Fruit fly (Drosophila melanogaster) whole organism, embryonic: ENCODE results near the gene nol.

Experiments
- Bdp1 ChIP-seq: fragments of 200-800 bp; sonication (Bioruptor generic); optimal IDR thresholded peaks from 3 replicates; lab custom pipeline; 2016; ENCODE audit warnings: missing biosample characterization, missing genetic modification characterization
- CG10147 ChIP-seq: fragments of 200-800 bp; sonication (Bioruptor generic); optimal IDR thresholded peaks from 2 replicates; lab custom pipeline; 2019; ENCODE audit warnings: missing biosample characterization, mild to moderate bottlenecking, missing genetic modification characterization, moderate library complexity
- CG10321 ChIP-seq: fragments of 200-800 bp; sonication (Bioruptor generic); IDR thresholded peaks from 2 replicates; pipeline ENCODE4 v1.3.6; 2022; ENCODE audit warnings: missing biosample characterization, missing genetic modification characterization
- CG10959 ChIP-seq: fragments of 200-800 bp; sonication (Bioruptor generic); IDR thresholded peaks from 2 replicates; pipeline ENCODE4 v1.3.6; 2022; ENCODE audit warnings: missing biosample characterization, missing genetic modification characterization
- CG11085 ChIP-seq: fragments of 200-800 bp; sonication (Bioruptor generic); IDR thresholded peaks from 2 replicates; pipeline ENCODE4 v1.3.6; 2022; ENCODE audit warnings: missing biosample characterization, missing genetic modification characterization
- CG11093 ChIP-seq: fragments of 200-800 bp; sonication (Bioruptor generic); IDR thresholded peaks from 3 replicates; pipeline ENCODE4 v1.3.6; 2022; ENCODE audit warnings: missing biosample characterization, missing genetic modification characterization
- CG15479 ChIP-seq: fragments of 200-800 bp; sonication (Bioruptor generic); optimal IDR thresholded peaks from 3 replicates; lab custom pipeline; 2019; ENCODE audit warnings: missing biosample characterization, mild to moderate bottlenecking, missing genetic modification characterization, moderate library complexity
- CG1603 ChIP-seq: fragments of 200-800 bp; sonication (Bioruptor generic); optimal IDR thresholded peaks from 2 replicates; lab custom pipeline; 2019; ENCODE audit warnings: missing biosample characterization, mild to moderate bottlenecking, missing genetic modification characterization, moderate library complexity
- CG17359 ChIP-seq: fragments of 200-800 bp; sonication (Bioruptor generic); optimal IDR thresholded peaks from 3 replicates; lab custom pipeline; 2018; ENCODE audit warnings: missing biosample characterization, mild to moderate bottlenecking, missing genetic modification characterization, moderate library complexity
- CG18764 ChIP-seq: fragments of 200-800 bp; sonication (Bioruptor generic); optimal IDR thresholded peaks from 3 replicates; lab custom pipeline; 2016; ENCODE audit warnings: missing biosample characterization, missing genetic modification characterization
- CG2712 ChIP-seq: fragments of 200-800 bp; optimal IDR thresholded peaks from 3 replicates; lab custom pipeline; 2019; ENCODE audit warnings: missing biosample characterization, mild to moderate bottlenecking, missing genetic modification characterization, moderate library complexity
- CG2875 ChIP-seq: fragments of 200-800 bp; sonication (Bioruptor generic); optimal IDR thresholded peaks from 2 replicates; lab custom pipeline; 2017; ENCODE audit warnings: missing biosample characterization, mild to moderate bottlenecking, missing genetic modification characterization, missing genetic modification reagents
- CG4328 ChIP-seq: fragments of 200-800 bp; sonication (Bioruptor generic); optimal IDR thresholded peaks from 3 replicates; lab custom pipeline; 2017; ENCODE audit warnings: missing biosample characterization, missing genetic modification reagents, missing genetic modification characterization
- CG4854 ChIP-seq: fragments of 200-800 bp; sonication (Bioruptor generic); optimal IDR thresholded peaks from 2 replicates; lab custom pipeline; 2016; ENCODE audit warnings: missing biosample characterization, missing genetic modification characterization, inconsistent platforms
- CG6254 ChIP-seq: fragments of 200-800 bp; sonication (Bioruptor generic); optimal IDR thresholded peaks from 3 replicates; lab custom pipeline; 2017; ENCODE audit warnings: mild to moderate bottlenecking, missing biosample characterization, missing genetic modification reagents, missing genetic modification characterization
- CG6765 ChIP-seq: fragments of 200-800 bp; sonication (Bioruptor generic); optimal IDR thresholded peaks from 3 replicates; lab custom pipeline; 2017; ENCODE audit warnings: missing biosample characterization, mild to moderate bottlenecking, missing genetic modification characterization
- CG8281 ChIP-seq: fragments of 200-800 bp; sonication (Bioruptor generic); optimal IDR thresholded peaks from 2 replicates; lab custom pipeline; 2018; ENCODE audit warnings: missing biosample characterization, mild to moderate bottlenecking, missing genetic modification characterization, moderate library complexity
- CG8388 ChIP-seq: fragments of 200-800 bp; sonication (Bioruptor generic); optimal IDR thresholded peaks from 2 replicates; lab custom pipeline; 2019; ENCODE audit warnings: missing biosample characterization, mild to moderate bottlenecking, missing genetic modification characterization, moderate library complexity
- CG8924 ChIP-seq: fragments of 200-800 bp; optimal IDR thresholded peaks from 3 replicates; lab custom pipeline; 2019; ENCODE audit warnings: missing biosample characterization, mild to moderate bottlenecking, missing genetic modification characterization, moderate library complexity
- CrebB ChIP-seq: fragments of 200-800 bp; sonication (Bioruptor generic); optimal IDR thresholded peaks from 3 replicates; lab custom pipeline; 2018; ENCODE audit warnings: missing biosample characterization, mild to moderate bottlenecking, missing genetic modification characterization
- Dad ChIP-seq: fragments of 200-800 bp; sonication (Bioruptor generic); optimal IDR thresholded peaks from 3 replicates; lab custom pipeline; 2016; ENCODE audit warnings: missing biosample characterization, missing genetic modification characterization
- Drgx ChIP-seq: fragments of 200-800 bp; sonication (Bioruptor generic); IDR thresholded peaks from 2 replicates; pipeline ENCODE4 v1.3.6; 2022; ENCODE audit warnings: missing biosample characterization, missing genetic modification characterization
- Fer1 ChIP-seq: fragments of 200-800 bp; sonication (Bioruptor generic); optimal IDR thresholded peaks from 2 replicates; lab custom pipeline; 2017; ENCODE audit warnings: missing biosample characterization, mild to moderate bottlenecking, missing genetic modification characterization
- Fer2 ChIP-seq: fragments of 200-800 bp; sonication (Bioruptor generic); optimal IDR thresholded peaks from 2 replicates; lab custom pipeline; 2018; ENCODE audit warnings: missing biosample characterization, mild to moderate bottlenecking, missing genetic modification characterization, moderate library complexity
- H15 ChIP-seq: fragments of 200-800 bp; sonication (Bioruptor generic); IDR thresholded peaks from 3 replicates; pipeline ENCODE4 v1.3.6; 2022; ENCODE audit warnings: missing biosample characterization, missing genetic modification characterization
- HLH3B ChIP-seq: fragments of 200-800 bp; sonication (Bioruptor generic); IDR thresholded peaks from 2 replicates; pipeline ENCODE4 v1.3.6; 2022; ENCODE audit warnings: missing biosample characterization, missing genetic modification characterization
- HLH54F ChIP-seq: fragments of 200-800 bp; sonication (Bioruptor generic); optimal IDR thresholded peaks from 3 replicates; lab custom pipeline; 2016; ENCODE audit warnings: missing biosample characterization, missing genetic modification characterization
- Hey ChIP-seq: fragments of 200-800 bp; sonication (Bioruptor generic); optimal IDR thresholded peaks from 3 replicates; lab custom pipeline; 2018; ENCODE audit warnings: missing biosample characterization, mild to moderate bottlenecking, missing genetic modification characterization
- Hmr ChIP-seq: fragments of 200-800 bp; sonication (Bioruptor generic); optimal IDR thresholded peaks from 3 replicates; lab custom pipeline; 2017; ENCODE audit warnings: mild to moderate bottlenecking, missing biosample characterization, missing genetic modification reagents, missing genetic modification characterization
- Hr39 ChIP-seq: fragments of >200 bp; optimal IDR thresholded peaks from 2 replicates; lab custom pipeline; 2017
- Hr51 ChIP-seq, 2 experiments: fragments of 200-800 bp; sonication (Bioruptor generic); optimal IDR thresholded peaks; 2 replicates in 1 of 2; 3 replicates in 1 of 2; lab custom pipeline; 2016 to 2018; ENCODE audit warnings: missing biosample characterization in 2 of 2, missing genetic modification characterization in 2 of 2, mild to moderate bottlenecking in 1 of 2, moderate library complexity in 1 of 2
- Mrtf ChIP-seq: fragments of 200-800 bp; sonication (Bioruptor generic); IDR thresholded peaks from 3 replicates; pipeline ENCODE4 v1.3.6; 2022; ENCODE audit warnings: missing biosample characterization, missing genetic modification characterization
- NC2α ChIP-seq: fragments of 200-800 bp; sonication (Bioruptor generic); optimal IDR thresholded peaks from 2 replicates; lab custom pipeline; 2016; ENCODE audit warnings: missing biosample characterization, missing genetic modification characterization
- Ravus ChIP-seq: fragments of 200-800 bp; sonication (Bioruptor generic); IDR thresholded peaks from 2 replicates; pipeline ENCODE4 v1.3.6; 2022; ENCODE audit warnings: missing biosample characterization, missing genetic modification characterization
- Scr ChIP-seq: fragments of 200-800 bp; sonication (Bioruptor generic); IDR thresholded peaks from 2 replicates; pipeline ENCODE4 v1.3.6; 2022; ENCODE audit warnings: missing biosample characterization, missing genetic modification characterization; ENCODE audit not compliant: partially characterized antibody
- Sry-δ ChIP-seq: fragments of 200-800 bp; sonication (Bioruptor generic); optimal IDR thresholded peaks from 2 replicates; lab custom pipeline; 2016; ENCODE audit warnings: missing biosample characterization, missing genetic modification characterization
- Taf1 ChIP-seq: fragments of 200-800 bp; sonication (Bioruptor generic); IDR thresholded peaks from 2 replicates; pipeline ENCODE4 v1.3.6; 2022; ENCODE audit warnings: missing biosample characterization, missing genetic modification characterization
- Usf ChIP-seq: fragments of 200-800 bp; sonication (Bioruptor generic); optimal IDR thresholded peaks from 2 replicates; lab custom pipeline; 2017; ENCODE audit warnings: missing genotype, missing biosample characterization, missing genetic modification characterization
- bab2 ChIP-seq: fragments of 200-800 bp; sonication (Bioruptor generic); optimal IDR thresholded peaks from 2 replicates; lab custom pipeline; 2016; ENCODE audit warnings: missing biosample characterization, missing genetic modification characterization
- ci ChIP-seq: fragments of 200-800 bp; sonication (Bioruptor generic); IDR thresholded peaks from 3 replicates; pipeline ENCODE4 v1.3.6; 2022; ENCODE audit warnings: missing biosample characterization, missing genetic modification characterization
- dan ChIP-seq: fragments of 200-800 bp; sonication (Bioruptor generic); IDR thresholded peaks from 2 replicates; pipeline ENCODE4 v1.3.6; 2022; ENCODE audit warnings: missing biosample characterization, missing genetic modification characterization
- gcm2 ChIP-seq: fragments of 200-800 bp; sonication (Bioruptor generic); optimal IDR thresholded peaks from 2 replicates; lab custom pipeline; 2016; ENCODE audit warnings: missing biosample characterization, missing genetic modification characterization
- klu ChIP-seq: fragments of 200-800 bp; sonication (Bioruptor generic); IDR thresholded peaks from 2 replicates; pipeline ENCODE4 v1.3.6; 2022; ENCODE audit warnings: missing biosample characterization, missing genetic modification characterization
- otp ChIP-seq: fragments of 200-800 bp; sonication (Bioruptor generic); IDR thresholded peaks from 3 replicates; pipeline ENCODE4, ENCODE4 v1.3.6; 2022; ENCODE audit warnings: missing biosample characterization, missing genetic modification characterization
- pan ChIP-seq, 4 experiments: fragments of >200 bp in 3 of 4; fragments of 200-800 bp in 1 of 4; sonication (Bioruptor generic) in 1 of 4; optimal IDR thresholded peaks in 3 of 4; IDR thresholded peaks in 1 of 4; 2 replicates each; pipeline versions ENCODE4 v1.3.6 to Lab custom; 2017 to 2022; ENCODE audit warnings: missing biosample characterization in 2 of 4, missing genetic modification characterization in 2 of 4, mixed read lengths in 1 of 4
- peb ChIP-seq: fragments of 200-800 bp; sonication (Bioruptor generic); IDR thresholded peaks from 2 replicates; pipeline ENCODE4 v1.3.6; 2022; ENCODE audit warnings: missing biosample characterization, missing genetic modification characterization
- shn ChIP-seq: fragments of 200-800 bp; sonication (Bioruptor generic); optimal IDR thresholded peaks from 3 replicates; lab custom pipeline; 2016; ENCODE audit warnings: missing biosample characterization, missing genetic modification characterization
- unc-4 ChIP-seq: fragments of 200-800 bp; sonication (Bioruptor generic); IDR thresholded peaks from 2 replicates; pipeline ENCODE4 v1.3.6; 2022; ENCODE audit warnings: missing biosample characterization, missing genetic modification characterization; ENCODE audit not compliant: partially characterized antibody
- yki ChIP-seq: fragments of >200 bp; optimal IDR thresholded peaks from 3 replicates; lab custom pipeline; 2018
- zen ChIP-seq: fragments of 200-800 bp; sonication (Bioruptor generic); optimal IDR thresholded peaks from 3 replicates; lab custom pipeline; 2018; ENCODE audit warnings: missing biosample characterization, mild to moderate bottlenecking, missing genetic modification characterization, moderate library complexity

Gene nol

DNA sequence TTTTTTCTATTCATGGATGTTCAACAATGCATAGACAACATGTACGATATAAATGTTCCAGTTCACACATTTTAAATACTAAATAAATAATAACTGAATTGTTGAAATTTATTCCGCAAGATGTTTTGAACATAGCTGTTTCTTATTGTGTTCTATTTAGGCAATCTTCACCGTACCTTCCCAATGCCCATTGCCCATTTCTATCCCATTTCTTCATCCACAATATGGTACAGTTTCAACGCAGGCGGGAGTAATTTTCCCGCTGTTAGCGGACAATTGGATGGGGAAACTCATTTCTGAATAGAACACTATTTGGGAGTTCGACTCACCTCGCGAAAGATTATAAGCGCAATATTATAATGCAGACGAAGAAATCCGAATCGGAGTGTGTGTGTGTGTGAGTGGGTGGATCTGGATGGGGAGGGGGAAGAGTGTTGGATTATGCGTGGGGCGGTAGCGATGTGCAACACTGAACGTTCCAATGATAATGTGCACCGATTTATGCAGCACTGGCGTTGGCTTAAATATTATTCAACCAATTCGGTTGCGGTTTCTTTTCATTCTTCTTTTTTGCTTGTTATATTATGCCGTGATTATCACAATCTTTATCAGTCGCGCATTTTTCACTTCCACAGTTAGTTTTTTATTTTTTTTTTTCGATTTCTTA, 38.6 kb upstream of the nol start (continued):
- peak; percentile 4 for TF ChIP-seq bab2 (GFP tag; lab: Kevin White, UChicago)
- 0 out of 2 replicates have a peak, but pooled peaks have one; percentile 20 for TF ChIP-seq peb
- no peak for TF ChIP-seq CG11085 (GFP tag; lab: Robert Waterston, UW)
- TF ChIP-seq yki (lab: Kevin White, UChicago): no peak
- peak; percentile 30 for TF ChIP-seq CG17359 (tag; lab: Kevin White, UChicago)
- peak; percentile 50 for TF ChIP-seq Bdp1
- peak; percentile 26 for TF ChIP-seq CG6254 (GFP tag; lab: Kevin White, UChicago)
- no peak for TF ChIP-seq pan (optimal IDR thresholded peaks at IDR 0.05; lab: Kevin White, UChicago)
- peak in 1 of 2 experiments; percentile 64 for TF ChIP-seq pan (GFP tag; optimal IDR thresholded peaks at IDR 0.05 in 1 of 2, IDR thresholded peaks at IDR 0.05 in 1 of 2)
- no peak for TF ChIP-seq CG11093 (GFP tag; lab: Robert Waterston, UW)
- peak; percentile 62; the same call in 2 of the 3 replicates for TF ChIP-seq Mrtf (GFP tag; lab: Robert Waterston, UW)
- TF ChIP-seq HLH3B: no peak
- TF ChIP-seq shn (GFP tag; lab: Kevin White, UChicago): peak; percentile 51
- no peak for TF ChIP-seq CG2875 (GFP tag; lab: Kevin White, UChicago)
- no peak for TF ChIP-seq CG10321 (GFP tag; lab: Robert Waterston, UW)
- TF ChIP-seq CG4854 (GFP tag; lab: Kevin White, UChicago): peak; percentile 14
- 0 out of 2 replicates have a peak, but pooled peaks have one; percentile 40 for TF ChIP-seq klu (GFP tag; lab: Robert Waterston, UW)
- no peak for TF ChIP-seq CrebB (tag; lab: Kevin White, UChicago)
- TF ChIP-seq Drgx (GFP tag; lab: Robert Waterston, UW): no peak
- TF ChIP-seq unc-4 (GFP tag; lab: Robert Waterston, UW): no peak
- peak; percentile 72 for TF ChIP-seq HLH54F (GFP tag; lab: Kevin White, UChicago)
- peak in 1 of 2 experiments; percentile 66 for TF ChIP-seq Hr51 (GFP tag; optimal IDR thresholded peaks at IDR 0.05; lab: Kevin White, UChicago)
- TF ChIP-seq Fer1 (GFP tag; lab: Kevin White, UChicago): no peak
- peak; percentile 45; the same call in 1 of the 2 replicates for TF ChIP-seq Scr (GFP tag; lab: Robert Waterston, UW)
- TF ChIP-seq Hmr: peak; percentile 59
- no peak for TF ChIP-seq CG6765 (GFP tag; lab: Kevin White, UChicago)
- TF ChIP-seq H15 (GFP tag; lab: Robert Waterston, UW): peak; percentile 37; the same call in 2 of the 3 replicates
- TF ChIP-seq NC2α (GFP tag; lab: Kevin White, UChicago): no peak
- TF ChIP-seq Hr39: no peak
- no peak; the same call in 2 of the 3 replicates for TF ChIP-seq otp (GFP tag; lab: Robert Waterston, UW)
- TF ChIP-seq Dad (GFP tag; lab: Kevin White, UChicago): peak; percentile 58
- peak; percentile 35 for TF ChIP-seq CG4328 (GFP tag; lab: Kevin White, UChicago)
- TF ChIP-seq ci (GFP tag; lab: Robert Waterston, UW): peak; percentile 77; the same call in 2 of the 3 replicates
- TF ChIP-seq CG18764 (GFP tag; lab: Kevin White, UChicago): peak; percentile 52
- TF ChIP-seq Ravus (GFP tag; lab: Robert Waterston, UW): no peak
- TF ChIP-seq gcm2 (GFP tag; lab: Kevin White, UChicago): no peak
- TF ChIP-seq Taf1 (GFP tag; lab: Robert Waterston, UW): 0 out of 2 replicates have a peak, but pooled peaks have one; percentile 21
- TF ChIP-seq zen (tag; lab: Kevin White, UChicago): no peak
- TF ChIP-seq Fer2: no peak
- TF ChIP-seq Hey (tag; lab: Kevin White, UChicago): no peak
- peak; percentile 53 for TF ChIP-seq Sry-δ (GFP tag; lab: Kevin White, UChicago)
- TF ChIP-seq CG10147 (GFP tag; lab: Kevin White, UChicago): no peak
- TF ChIP-seq CG8388 (GFP tag; lab: Kevin White, UChicago): no peak
- peak; percentile 32 for TF ChIP-seq CG1603 (tag; lab: Kevin White, UChicago)
- no peak for TF ChIP-seq Usf (GFP tag; lab: Kevin White, UChicago)
- TF ChIP-seq dan (GFP tag; lab: Robert Waterston, UW): no peak
- TF ChIP-seq CG15479: no peak
- no peak for TF ChIP-seq CG8281 (tag; lab: Kevin White, UChicago)
- peak; percentile 24 for TF ChIP-seq CG2712 (tag; lab: Kevin White, UChicago)
- TF ChIP-seq CG8924 (tag; lab: Kevin White, UChicago): no peak
- TF ChIP-seq CG10959 (GFP tag; lab: Robert Waterston, UW): no peak
